Fruit fly (Drosophila melanogaster) whole organism, embryonic: ENCODE measurements around the gene Myo95E.
A peak's percentile ranks its signal among the peaks of the same experiment; 100 is the strongest.

Experiments used
- Abd-B ChIP-seq: fragments of 200-800 bp; sonication (Bioruptor generic); optimal IDR thresholded peaks from 2 replicates; lab custom pipeline; 2018; ENCODE audit warnings: missing biosample characterization, mild to moderate bottlenecking, missing genetic modification characterization, moderate library complexity
- Atf3 ChIP-seq: fragments of 200-800 bp; sonication (Bioruptor generic); optimal IDR thresholded peaks from 3 replicates; lab custom pipeline; 2016; ENCODE audit warnings: missing biosample characterization, missing genetic modification characterization
- Awh ChIP-seq: fragments of 200-800 bp; sonication (Bioruptor generic); IDR thresholded peaks from 2 replicates; pipeline ENCODE4, ENCODE4 v1.3.6; 2022; ENCODE audit warnings: missing biosample characterization, missing genetic modification characterization
- CG10147 ChIP-seq: fragments of 200-800 bp; sonication (Bioruptor generic); optimal IDR thresholded peaks from 2 replicates; lab custom pipeline; 2019; ENCODE audit warnings: missing biosample characterization, mild to moderate bottlenecking, missing genetic modification characterization, moderate library complexity
- CG10431 ChIP-seq: fragments of 200-800 bp; sonication (Bioruptor generic); optimal IDR thresholded peaks from 3 replicates; lab custom pipeline; 2018; ENCODE audit warnings: missing biosample characterization, mild to moderate bottlenecking, missing genetic modification characterization
- CG11247 ChIP-seq: fragments of 200-800 bp; sonication (Bioruptor generic); IDR thresholded peaks from 2 replicates; pipeline ENCODE4 v1.3.6; 2022; ENCODE audit warnings: missing biosample characterization, missing genetic modification characterization
- CG12942 ChIP-seq: fragments of 200-800 bp; sonication (Bioruptor generic); optimal IDR thresholded peaks from 3 replicates; lab custom pipeline; 2016; ENCODE audit warnings: missing biosample characterization, missing genetic modification characterization
- CG13123 ChIP-seq: fragments of 200-800 bp; sonication (Bioruptor generic); optimal IDR thresholded peaks from 2 replicates; lab custom pipeline; 2016; ENCODE audit warnings: missing biosample characterization, missing genetic modification characterization
- CG14014 ChIP-seq: fragments of 200-800 bp; sonication (Bioruptor generic); IDR thresholded peaks from 2 replicates; pipeline ENCODE4 v1.3.6; 2022; ENCODE audit warnings: missing biosample characterization, missing genetic modification characterization
- CG14965 ChIP-seq: fragments of 200-800 bp; sonication (Bioruptor generic); optimal IDR thresholded peaks from 2 replicates; lab custom pipeline; 2016; ENCODE audit warnings: missing biosample characterization, missing genetic modification characterization, borderline replicate concordance
- CG15073 ChIP-seq: fragments of 200-800 bp; sonication (Bioruptor generic); optimal IDR thresholded peaks from 2 replicates; lab custom pipeline; 2016; ENCODE audit warnings: missing biosample characterization, missing genetic modification characterization
- CG1792 ChIP-seq: fragments of 200-800 bp; sonication (Bioruptor generic); optimal IDR thresholded peaks from 2 replicates; lab custom pipeline; 2016; ENCODE audit warnings: missing biosample characterization, missing genetic modification characterization
- CG18764 ChIP-seq: fragments of 200-800 bp; sonication (Bioruptor generic); optimal IDR thresholded peaks from 3 replicates; lab custom pipeline; 2016; ENCODE audit warnings: missing biosample characterization, missing genetic modification characterization
- CG2712 ChIP-seq: fragments of 200-800 bp; optimal IDR thresholded peaks from 3 replicates; lab custom pipeline; 2019; ENCODE audit warnings: missing biosample characterization, mild to moderate bottlenecking, missing genetic modification characterization, moderate library complexity
- CG31441 ChIP-seq: fragments of 200-800 bp; sonication (Bioruptor generic); IDR thresholded peaks from 2 replicates; pipeline ENCODE4 v1.3.6; 2022; ENCODE audit warnings: missing biosample characterization, missing genetic modification characterization
- CG32772 ChIP-seq: fragments of 200-800 bp; sonication (Bioruptor generic); IDR thresholded peaks from 2 replicates; pipeline ENCODE4 v1.3.6; 2022; ENCODE audit warnings: missing biosample characterization, missing genetic modification characterization
- CG33557 ChIP-seq: fragments of 200-800 bp; sonication (Bioruptor generic); optimal IDR thresholded peaks from 2 replicates; lab custom pipeline; 2019; ENCODE audit warnings: missing biosample characterization, mild to moderate bottlenecking, missing genetic modification characterization, moderate library complexity
- CG34376 ChIP-seq: fragments of 200-800 bp; sonication (Bioruptor generic); optimal IDR thresholded peaks from 2 replicates; lab custom pipeline; 2018; ENCODE audit warnings: missing biosample characterization, mild to moderate bottlenecking, missing genetic modification characterization
- CG4282 ChIP-seq: fragments of 200-800 bp; sonication (Bioruptor generic); optimal IDR thresholded peaks from 2 replicates; lab custom pipeline; 2016; ENCODE audit warnings: missing biosample characterization, missing genetic modification characterization
- CG6791 ChIP-seq: fragments of 200-800 bp; sonication (Bioruptor generic); IDR thresholded peaks from 3 replicates; pipeline ENCODE4 v1.3.6; 2022; ENCODE audit warnings: missing biosample characterization, missing genetic modification characterization; ENCODE audit not compliant: partially characterized antibody
- CG9727 ChIP-seq: fragments of 200-800 bp; sonication (Bioruptor generic); optimal IDR thresholded peaks from 3 replicates; lab custom pipeline; 2017; ENCODE audit warnings: missing biosample characterization, mild to moderate bottlenecking, missing genetic modification characterization
- CG9876 ChIP-seq: fragments of 200-800 bp; sonication (Bioruptor generic); optimal IDR thresholded peaks from 2 replicates; lab custom pipeline; 2016; ENCODE audit warnings: missing biosample characterization, missing genetic modification characterization
- Dek ChIP-seq: fragments of 200-800 bp; sonication (Bioruptor generic); optimal IDR thresholded peaks from 3 replicates; lab custom pipeline; 2019; ENCODE audit warnings: missing biosample characterization, mild to moderate bottlenecking, missing genetic modification characterization, moderate library complexity
- Eip74EF ChIP-seq, 2 experiments: fragments of 200-800 bp in 1 of 2; fragments of >200 bp in 1 of 2; sonication (Bioruptor generic) in 1 of 2; optimal IDR thresholded peaks; 2 replicates each; lab custom pipeline; 2017 to 2019; ENCODE audit warnings: missing biosample characterization in 2 of 2, missing genetic modification characterization in 2 of 2, mild to moderate bottlenecking in 1 of 2, moderate library complexity in 1 of 2
- HLH4C ChIP-seq: fragments of 200-800 bp; sonication (Bioruptor generic); IDR thresholded peaks from 3 replicates; pipeline ENCODE4 v1.3.6; 2022; ENCODE audit warnings: missing biosample characterization, missing genetic modification characterization; ENCODE audit not compliant: partially characterized antibody
- HLH54F ChIP-seq: fragments of 200-800 bp; sonication (Bioruptor generic); optimal IDR thresholded peaks from 3 replicates; lab custom pipeline; 2016; ENCODE audit warnings: missing biosample characterization, missing genetic modification characterization
- HLHmδ ChIP-seq: fragments of 200-800 bp; sonication (Bioruptor generic); optimal IDR thresholded peaks from 2 replicates; lab custom pipeline; 2018; ENCODE audit warnings: missing biosample characterization, mild to moderate bottlenecking, missing genetic modification characterization, moderate library complexity
- Lim3 ChIP-seq: fragments of 200-800 bp; sonication (Bioruptor generic); IDR thresholded peaks from 2 replicates; pipeline ENCODE4 v1.3.6; 2022; ENCODE audit warnings: missing biosample characterization, missing genetic modification characterization
- MESR4 ChIP-seq: fragments of 200-800 bp; sonication (Bioruptor generic); optimal IDR thresholded peaks from 2 replicates; lab custom pipeline; 2018; ENCODE audit warnings: missing biosample characterization, mild to moderate bottlenecking, missing genetic modification characterization, moderate library complexity
- Nf-YA ChIP-seq: fragments of 200-800 bp; sonication (Bioruptor generic); IDR thresholded peaks from 2 replicates; pipeline ENCODE4 v1.3.6; 2022; ENCODE audit warnings: missing biosample characterization, missing genetic modification characterization
- Ptx1 ChIP-seq: fragments of 200-800 bp; sonication (Bioruptor generic); IDR thresholded peaks from 2 replicates; pipeline ENCODE4 v1.3.6; 2022; ENCODE audit warnings: missing biosample characterization, missing genetic modification characterization
- az2 ChIP-seq: fragments of 200-800 bp; sonication (Bioruptor generic); optimal IDR thresholded peaks from 3 replicates; lab custom pipeline; 2016; ENCODE audit warnings: missing biosample characterization, missing genetic modification characterization
- cg ChIP-seq: fragments of 200-800 bp; sonication (Bioruptor generic); optimal IDR thresholded peaks from 3 replicates; lab custom pipeline; 2019; ENCODE audit warnings: missing biosample characterization, mild to moderate bottlenecking, missing genetic modification characterization, moderate library complexity
- cwo ChIP-seq: fragments of 200-800 bp; sonication (Bioruptor generic); optimal IDR thresholded peaks from 3 replicates; lab custom pipeline; 2017; ENCODE audit warnings: missing biosample characterization, missing genetic modification characterization, mild to moderate bottlenecking, moderate library complexity, missing genetic modification reagents
- danr ChIP-seq: fragments of 200-800 bp; sonication (Bioruptor generic); IDR thresholded peaks from 2 replicates; pipeline ENCODE4 v1.3.6; 2022; ENCODE audit warnings: missing biosample characterization, missing genetic modification characterization
- dpn ChIP-seq, 2 experiments: fragments of 200-800 bp; sonication (Bioruptor generic); optimal IDR thresholded peaks; 3 replicates each; lab custom pipeline; 2016; ENCODE audit warnings: missing biosample characterization in 2 of 2, missing genetic modification characterization in 2 of 2
- emc ChIP-seq: fragments of 200-800 bp; sonication (Bioruptor generic); optimal IDR thresholded peaks from 2 replicates; lab custom pipeline; 2016; ENCODE audit warnings: missing biosample characterization, missing genetic modification characterization
- ems ChIP-seq: fragments of 200-800 bp; sonication (Bioruptor generic); optimal IDR thresholded peaks from 3 replicates; lab custom pipeline; 2016; ENCODE audit warnings: missing biosample characterization, missing genetic modification characterization
- fd64A ChIP-seq: fragments of 200-800 bp; sonication (Bioruptor generic); optimal IDR thresholded peaks from 3 replicates; lab custom pipeline; 2018; ENCODE audit warnings: missing biosample characterization, mild to moderate bottlenecking, missing genetic modification characterization
- fu2 ChIP-seq: fragments of 200-800 bp; sonication (Bioruptor generic); optimal IDR thresholded peaks from 2 replicates; lab custom pipeline; 2016; ENCODE audit warnings: missing biosample characterization, missing genetic modification characterization
- jigr1 ChIP-seq: fragments of 200-800 bp; sonication (Bioruptor generic); IDR thresholded peaks from 3 replicates; pipeline ENCODE4 v1.3.6; 2022; ENCODE audit warnings: missing biosample characterization, missing genetic modification characterization
- kay ChIP-seq: fragments of 200-800 bp; sonication (Bioruptor generic); optimal IDR thresholded peaks from 2 replicates; lab custom pipeline; 2016; ENCODE audit warnings: missing biosample characterization, missing genetic modification characterization
- nmo ChIP-seq: fragments of 200-800 bp; sonication (Bioruptor generic); optimal IDR thresholded peaks from 2 replicates; lab custom pipeline; 2018; ENCODE audit warnings: missing biosample characterization, mild to moderate bottlenecking, missing genetic modification characterization, moderate library complexity
- sim ChIP-seq: fragments of 200-800 bp; sonication (Bioruptor generic); IDR thresholded peaks from 2 replicates; pipeline ENCODE4 v1.3.6; 2022; ENCODE audit warnings: missing biosample characterization, missing genetic modification characterization
- slp2 ChIP-seq: fragments of 200-800 bp; sonication (Bioruptor generic); optimal IDR thresholded peaks from 2 replicates; lab custom pipeline; 2016; ENCODE audit warnings: missing biosample characterization, missing genetic modification characterization
- sr ChIP-seq: fragments of 200-800 bp; sonication (Bioruptor generic); IDR thresholded peaks from 3 replicates; pipeline ENCODE4 v1.3.6; 2022; ENCODE audit warnings: missing biosample characterization, missing genetic modification characterization
- tgo ChIP-seq: fragments of 200-800 bp; sonication (Bioruptor generic); IDR thresholded peaks from 3 replicates; pipeline ENCODE4 v1.3.6; 2022; ENCODE audit warnings: missing biosample characterization, missing genetic modification characterization
- trem ChIP-seq: fragments of 200-800 bp; optimal IDR thresholded peaks from 3 replicates; lab custom pipeline; 2019; ENCODE audit warnings: missing biosample characterization, mild to moderate bottlenecking, missing genetic modification characterization, moderate library complexity
- vfl ChIP-seq: fragments of 200-800 bp; sonication (Bioruptor generic); optimal IDR thresholded peaks from 2 replicates; lab custom pipeline; 2016; ENCODE audit warnings: missing biosample characterization, missing genetic modification characterization
- wek ChIP-seq: fragments of 200-800 bp; sonication (Bioruptor generic); optimal IDR thresholded peaks from 3 replicates; lab custom pipeline; 2018; ENCODE audit warnings: missing biosample characterization, mild to moderate bottlenecking, missing genetic modification characterization, moderate library complexity

Myo95E gene

DNA sequence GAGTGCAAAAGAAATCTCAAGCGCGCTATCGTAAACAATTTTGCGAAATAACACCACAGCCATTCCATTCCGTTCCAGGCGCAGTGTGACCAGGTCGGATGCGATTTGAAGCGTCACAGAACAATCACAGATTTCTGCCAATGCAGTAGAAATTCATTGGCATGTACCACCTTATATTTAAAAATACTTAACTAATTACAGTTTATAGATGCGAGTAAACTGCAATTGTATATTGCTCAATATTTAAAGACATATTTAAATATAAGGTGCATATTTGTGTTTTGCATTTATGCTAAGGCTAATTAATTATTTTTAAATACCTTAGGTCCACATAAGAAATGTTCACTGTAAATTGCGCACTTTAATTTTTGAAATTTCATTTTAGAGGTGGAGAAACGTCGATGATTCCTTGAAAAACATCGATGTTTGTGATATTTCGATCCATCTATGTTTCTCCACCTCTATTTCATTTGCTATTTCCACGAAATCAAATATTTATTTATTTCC lies 32.1 kb upstream of the Myo95E start, which contains the start of the genes SMC6 and CG6204 (continued):
- TF ChIP-seq CG1792 (GFP tag; lab: Kevin White, UChicago) (peak; percentile 72), cg (no peak), CG2712 (tag; lab: Kevin White, UChicago) (peak; percentile 95), CG15073 (GFP tag; lab: Kevin White, UChicago) (peak; percentile 62), CG10431 (GFP tag; lab: Kevin White, UChicago) (peak; percentile 51), Dek (tag; lab: Kevin White, UChicago) (peak; percentile 94), HLH4C (GFP tag; lab: Robert Waterston, UW) (no peak), CG14014 (peak; percentile 96), Atf3 (peak; percentile 44), trem (tag; lab: Kevin White, UChicago) (peak; percentile 94), wek (peak; percentile 70), nmo (GFP tag; lab: Kevin White, UChicago) (peak; percentile 98), CG12942 (GFP tag; lab: Kevin White, UChicago) (peak; percentile 85), CG9727 (peak; percentile 93), vfl (GFP tag; lab: Kevin White, UChicago) (peak; percentile 80), CG33557 (peak; percentile 87), ems (GFP tag; lab: Kevin White, UChicago) (peak; percentile 71), Nf-YA (peak; percentile 75), Ptx1 (GFP tag; lab: Robert Waterston, UW) (peak; percentile 97), Awh (GFP tag; lab: Robert Waterston, UW) (peak; percentile 93), MESR4 (no peak), CG10147 (GFP tag; lab: Kevin White, UChicago) (peak; percentile 93), CG9876 (GFP tag; lab: Kevin White, UChicago) (peak; percentile 53), az2 (GFP tag; lab: Kevin White, UChicago) (peak; percentile 90), CG18764 (GFP tag; lab: Kevin White, UChicago) (peak; percentile 81), CG11247 (peak; percentile 94), emc (GFP tag; lab: Kevin White, UChicago) (peak; percentile 40), CG32772 (GFP tag; lab: Robert Waterston, UW) (peak; percentile 95), jigr1 (GFP tag; lab: Robert Waterston, UW) (peak; percentile 82; the same call in 2 of the 3 replicates), Abd-B (GFP tag; lab: Kevin White, UChicago) (peak; percentile 97), HLH54F (GFP tag; lab: Kevin White, UChicago) (peak; percentile 82), dpn (GFP tag; optimal IDR thresholded peaks at IDR 0.05; lab: Kevin White, UChicago) (peak; percentile 89 to 94), CG13123 (peak; percentile 71), slp2 (GFP tag; lab: Kevin White, UChicago) (peak; percentile 76), kay (GFP tag; lab: Kevin White, UChicago) (peak; percentile 85), tgo (GFP tag; lab: Robert Waterston, UW) (peak; percentile 95), fd64A (GFP tag; lab: Kevin White, UChicago) (peak; percentile 23), Eip74EF (GFP tag; optimal IDR thresholded peaks at IDR 0.05; lab: Kevin White, UChicago) (peak in 1 of 2 experiments; percentile 91), cwo (GFP tag; lab: Kevin White, UChicago) (peak; percentile 90), CG34376 (GFP tag; lab: Kevin White, UChicago) (peak; percentile 84), HLHmδ (GFP tag; lab: Kevin White, UChicago) (no peak), sr (GFP tag; lab: Robert Waterston, UW) (peak; percentile 44; the same call in 1 of the 3 replicates), CG31441 (GFP tag; lab: Robert Waterston, UW) (peak; percentile 94), sim (GFP tag; lab: Robert Waterston, UW) (peak; percentile 88; the same call in 1 of the 2 replicates), CG14965 (GFP tag; lab: Kevin White, UChicago) (no peak), Lim3 (GFP tag; lab: Robert Waterston, UW) (peak; percentile 60), danr (GFP tag; lab: Robert Waterston, UW) (peak; percentile 86), fu2 (GFP tag; lab: Kevin White, UChicago) (peak; percentile 72), CG4282 (GFP tag; lab: Kevin White, UChicago) (peak; percentile 13), CG6791 (GFP tag; lab: Robert Waterston, UW) (no peak)
